Fruit fly (Drosophila melanogaster) whole organism: Measurements from ENCODE around the gene CG8312.

ENCODE experiments used
- CG8478 ChIP-seq: fragments of >200 bp; optimal IDR thresholded peaks from 2 replicates; lab custom pipeline; 2018; ENCODE audit warnings: inconsistent platforms
- Dll ChIP-seq: fragments of >200 bp; optimal IDR thresholded peaks from 2 replicates; lab custom pipeline; 2017
- EcR ChIP-seq, 2 experiments: fragments of >200 bp; optimal IDR thresholded peaks; 2 replicates each; lab custom pipeline; 2017; ENCODE audit warnings: missing biosample characterization in 2 of 2, missing genetic modification characterization in 2 of 2, missing genetic modification reagents in 2 of 2
- pan ChIP-seq: fragments of >200 bp; optimal IDR thresholded peaks from 2 replicates; lab custom pipeline; 2017
- psq ChIP-seq: fragments of >200 bp; optimal IDR thresholded peaks from 2 replicates; lab custom pipeline; 2017
- usp ChIP-seq: fragments of >200 bp; optimal IDR thresholded peaks from 2 replicates; lab custom pipeline; 2017; ENCODE audit warnings: missing biosample characterization, missing genetic modification characterization, mixed read lengths

DNA sequence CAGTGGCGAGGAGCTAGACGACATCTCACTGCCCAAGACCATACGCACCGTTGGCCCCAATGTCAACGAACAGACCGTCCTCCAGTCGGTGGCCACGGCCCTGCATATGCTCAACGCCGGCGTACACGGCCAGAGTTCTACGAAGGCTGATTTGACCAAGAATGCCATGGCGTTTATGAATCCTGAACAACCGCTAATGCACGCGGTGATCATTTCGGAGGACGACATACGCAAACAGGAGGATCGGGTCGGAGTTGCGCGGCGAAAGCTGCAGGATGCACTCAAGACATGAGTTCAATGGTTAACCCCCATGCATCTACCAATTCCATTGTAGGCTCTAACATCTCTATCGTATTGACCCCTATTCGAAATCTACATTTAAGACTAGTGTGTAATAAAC is 30.0 kb upstream of the CG8312 start:
- TF ChIP-seq EcR (GFP tag; optimal IDR thresholded peaks at IDR 0.05; lab: Kevin White, UChicago): no peak
- no peak for TF ChIP-seq psq (lab: Kevin White, UChicago)
- TF ChIP-seq pan (lab: Kevin White, UChicago): no peak
- TF ChIP-seq usp (GFP tag; lab: Kevin White, UChicago): no peak
- TF ChIP-seq CG8478 (lab: Kevin White, UChicago): no peak
- no peak for TF ChIP-seq Dll (lab: Kevin White, UChicago)
